Fruit fly (Drosophila melanogaster) whole organism, embryonic: ENCODE results near the gene CG15330.

Source experiments
- CG11247 ChIP-seq: fragments of 200-800 bp; sonication (Bioruptor generic); IDR thresholded peaks from 2 replicates; pipeline ENCODE4 v1.3.6; 2022; ENCODE audit warnings: missing biosample characterization, missing genetic modification characterization
- CG11560 ChIP-seq: fragments of 200-800 bp; sonication (Bioruptor generic); IDR thresholded peaks from 3 replicates; pipeline ENCODE4 v1.3.6; 2022; ENCODE audit warnings: missing biosample characterization, missing genetic modification characterization
- CG13296 ChIP-seq: fragments of 200-800 bp; sonication (Bioruptor generic); optimal IDR thresholded peaks from 3 replicates; lab custom pipeline; 2018; ENCODE audit warnings: missing biosample characterization, mild to moderate bottlenecking, missing genetic modification characterization
- CG13424 ChIP-seq: fragments of 200-800 bp; sonication (Bioruptor generic); optimal IDR thresholded peaks from 2 replicates; lab custom pipeline; 2019; ENCODE audit warnings: missing biosample characterization, mild to moderate bottlenecking, missing genetic modification characterization, moderate library complexity
- CG15601 ChIP-seq: fragments of 200-800 bp; sonication (Bioruptor generic); optimal IDR thresholded peaks from 3 replicates; lab custom pipeline; 2019; ENCODE audit warnings: missing biosample characterization, mild to moderate bottlenecking, missing genetic modification characterization, moderate library complexity
- CG1647 ChIP-seq: fragments of 200-800 bp; sonication (Bioruptor generic); optimal IDR thresholded peaks from 3 replicates; lab custom pipeline; 2016; ENCODE audit warnings: missing biosample characterization, missing genetic modification characterization
- CG16779 ChIP-seq: fragments of 200-800 bp; sonication (Bioruptor generic); IDR thresholded peaks from 2 replicates; pipeline ENCODE4 v1.3.6; 2022; ENCODE audit warnings: missing biosample characterization, missing genetic modification characterization
- CG17385 ChIP-seq: fragments of 200-800 bp; sonication (Bioruptor generic); optimal IDR thresholded peaks from 3 replicates; lab custom pipeline; 2018; ENCODE audit warnings: missing biosample characterization, mild to moderate bottlenecking, missing genetic modification characterization
- CG17912 ChIP-seq: fragments of 200-800 bp; sonication (Bioruptor generic); optimal IDR thresholded peaks from 2 replicates; lab custom pipeline; 2018; ENCODE audit warnings: missing biosample characterization, mild to moderate bottlenecking, missing genetic modification characterization
- CG2116 ChIP-seq: fragments of 200-800 bp; sonication (Bioruptor generic); optimal IDR thresholded peaks from 3 replicates; lab custom pipeline; 2018; ENCODE audit warnings: missing biosample characterization, mild to moderate bottlenecking, missing genetic modification characterization
- CG33213 ChIP-seq: fragments of 200-800 bp; sonication (Bioruptor generic); optimal IDR thresholded peaks from 3 replicates; lab custom pipeline; 2016; ENCODE audit warnings: missing biosample characterization, missing genetic modification characterization
- CG42726 ChIP-seq: fragments of 200-800 bp; sonication (Bioruptor generic); IDR thresholded peaks from 2 replicates; pipeline ENCODE4 v1.3.6; 2022; ENCODE audit warnings: missing biosample characterization, missing genetic modification characterization; ENCODE audit not compliant: partially characterized antibody
- CG4404 ChIP-seq: fragments of 200-800 bp; sonication (Bioruptor generic); IDR thresholded peaks from 2 replicates; pipeline ENCODE4 v1.3.6; 2022; ENCODE audit warnings: missing biosample characterization, missing genetic modification characterization
- CG4730 ChIP-seq: fragments of 200-800 bp; sonication (Bioruptor generic); IDR thresholded peaks from 2 replicates; pipeline ENCODE4 v1.3.6; 2022; ENCODE audit warnings: missing biosample characterization, missing genetic modification characterization
- CG4854 ChIP-seq: fragments of 200-800 bp; sonication (Bioruptor generic); optimal IDR thresholded peaks from 2 replicates; lab custom pipeline; 2016; ENCODE audit warnings: missing biosample characterization, missing genetic modification characterization, inconsistent platforms
- CG6254 ChIP-seq: fragments of 200-800 bp; sonication (Bioruptor generic); optimal IDR thresholded peaks from 3 replicates; lab custom pipeline; 2017; ENCODE audit warnings: mild to moderate bottlenecking, missing biosample characterization, missing genetic modification reagents, missing genetic modification characterization
- CG7745 ChIP-seq: fragments of 200-800 bp; sonication (Bioruptor generic); optimal IDR thresholded peaks from 2 replicates; lab custom pipeline; 2018; ENCODE audit warnings: missing biosample characterization, mild to moderate bottlenecking, missing genetic modification characterization, moderate library complexity
- CG8281 ChIP-seq: fragments of 200-800 bp; sonication (Bioruptor generic); optimal IDR thresholded peaks from 2 replicates; lab custom pipeline; 2018; ENCODE audit warnings: missing biosample characterization, mild to moderate bottlenecking, missing genetic modification characterization, moderate library complexity
- Dfd ChIP-seq, 2 experiments: fragments of >200 bp; optimal IDR thresholded peaks; 2 replicates each; lab custom pipeline; 2017; ENCODE audit warnings: missing biosample characterization in 2 of 2, missing genetic modification characterization in 2 of 2
- Dref ChIP-seq: fragments of 200-800 bp; sonication (Bioruptor generic); IDR thresholded peaks from 2 replicates; pipeline ENCODE4 v1.3.6; 2022; ENCODE audit warnings: missing biosample characterization, missing genetic modification characterization
- Ets97D ChIP-seq: fragments of 200-800 bp; sonication (Bioruptor generic); optimal IDR thresholded peaks from 3 replicates; lab custom pipeline; 2016; ENCODE audit warnings: missing biosample characterization, missing genetic modification characterization
- Gug ChIP-seq: fragments of 200-800 bp; sonication (Bioruptor generic); IDR thresholded peaks from 4 replicates; pipeline ENCODE4 v1.3.6; 2022; ENCODE audit warnings: missing biosample characterization, missing genetic modification characterization
- Lpt ChIP-seq: fragments of >200 bp; optimal IDR thresholded peaks from 2 replicates; lab custom pipeline; 2018; ENCODE audit warnings: missing biosample characterization, missing genetic modification characterization
- Med ChIP-seq: fragments of 200-800 bp; sonication (Bioruptor generic); peaks from one replicate; lab custom pipeline; 2016; ENCODE audit warnings: missing biosample characterization, missing genetic modification characterization, mild to moderate bottlenecking, inconsistent platforms, moderate library complexity
- Neu2 ChIP-seq: fragments of 200-800 bp; sonication (Bioruptor generic); optimal IDR thresholded peaks from 3 replicates; lab custom pipeline; 2016; ENCODE audit warnings: missing biosample characterization, missing genetic modification characterization, borderline replicate concordance
- Pdp1 ChIP-seq, 2 experiments: fragments of 200-800 bp; sonication (Bioruptor generic); optimal IDR thresholded peaks; 3 replicates each; lab custom pipeline; 2016; ENCODE audit warnings: missing biosample characterization in 2 of 2, missing genetic modification characterization in 2 of 2, mild to moderate bottlenecking in 1 of 2, moderate library complexity in 1 of 2
- Stat92E ChIP-seq, 3 experiments: fragments of >200 bp in 2 of 3; fragments of 200-800 bp in 1 of 3; sonication (Bioruptor generic) in 1 of 3; optimal IDR thresholded peaks; 2 replicates each; lab custom pipeline; 2017 to 2019; ENCODE audit warnings: missing biosample characterization in 3 of 3, missing genetic modification characterization in 3 of 3, mild to moderate bottlenecking in 1 of 3, moderate library complexity in 1 of 3
- ase ChIP-seq: fragments of 200-800 bp; sonication (Bioruptor generic); IDR thresholded peaks from 3 replicates; pipeline ENCODE4 v1.3.6; 2022; ENCODE audit warnings: missing biosample characterization, missing genetic modification characterization
- bsh ChIP-seq, 2 experiments: fragments of 200-800 bp; sonication (Bioruptor generic); optimal IDR thresholded peaks; 2 replicates each; lab custom pipeline; 2017 to 2018; ENCODE audit warnings: mild to moderate bottlenecking in 2 of 2, missing biosample characterization in 2 of 2, missing genetic modification characterization in 2 of 2, moderate library complexity in 1 of 2
- corto ChIP-seq: fragments of 200-800 bp; sonication (Bioruptor generic); optimal IDR thresholded peaks from 2 replicates; lab custom pipeline; 2016; ENCODE audit warnings: missing biosample characterization, mild to moderate bottlenecking, missing genetic modification characterization, moderate library complexity
- cwo ChIP-seq: fragments of 200-800 bp; sonication (Bioruptor generic); optimal IDR thresholded peaks from 3 replicates; lab custom pipeline; 2017; ENCODE audit warnings: missing biosample characterization, missing genetic modification characterization, mild to moderate bottlenecking, moderate library complexity, missing genetic modification reagents
- danr ChIP-seq: fragments of 200-800 bp; sonication (Bioruptor generic); IDR thresholded peaks from 2 replicates; pipeline ENCODE4 v1.3.6; 2022; ENCODE audit warnings: missing biosample characterization, missing genetic modification characterization
- dati ChIP-seq: fragments of 200-800 bp; sonication (Bioruptor generic); IDR thresholded peaks from 2 replicates; pipeline ENCODE4 v1.3.6; 2022; ENCODE audit warnings: missing biosample characterization, missing genetic modification characterization
- dmrt99B ChIP-seq: fragments of 200-800 bp; sonication (Bioruptor generic); optimal IDR thresholded peaks from 2 replicates; lab custom pipeline; 2018; ENCODE audit warnings: missing biosample characterization, mild to moderate bottlenecking, missing genetic modification characterization, moderate library complexity
- exex ChIP-seq: fragments of 200-800 bp; sonication (Bioruptor generic); optimal IDR thresholded peaks from 4 replicates; lab custom pipeline; 2018; ENCODE audit warnings: missing biosample characterization, mild to moderate bottlenecking, missing genetic modification characterization, moderate library complexity
- gce ChIP-seq: fragments of 200-800 bp; sonication (Bioruptor generic); IDR thresholded peaks from 3 replicates; pipeline ENCODE4 v1.3.6; 2022; ENCODE audit warnings: missing biosample characterization, missing genetic modification characterization
- gfzf ChIP-seq: fragments of 200-800 bp; sonication (Bioruptor generic); optimal IDR thresholded peaks from 2 replicates; lab custom pipeline; 2016; ENCODE audit warnings: missing biosample characterization, mild to moderate bottlenecking, missing genetic modification characterization, moderate library complexity
- kah ChIP-seq: fragments of 200-800 bp; sonication (Bioruptor generic); optimal IDR thresholded peaks from 2 replicates; lab custom pipeline; 2018; ENCODE audit warnings: missing biosample characterization, mild to moderate bottlenecking, missing genetic modification characterization
- odd ChIP-seq: fragments of 200-800 bp; sonication (Bioruptor generic); optimal IDR thresholded peaks from 2 replicates; lab custom pipeline; 2017; ENCODE audit warnings: missing biosample characterization, mild to moderate bottlenecking, missing genetic modification characterization
- org-1 ChIP-seq: fragments of 200-800 bp; sonication (Bioruptor generic); optimal IDR thresholded peaks from 2 replicates; lab custom pipeline; 2017; ENCODE audit warnings: missing biosample characterization, missing genetic modification characterization
- otp ChIP-seq: fragments of 200-800 bp; sonication (Bioruptor generic); IDR thresholded peaks from 3 replicates; pipeline ENCODE4, ENCODE4 v1.3.6; 2022; ENCODE audit warnings: missing biosample characterization, missing genetic modification characterization
- pfk ChIP-seq: fragments of 200-800 bp; sonication (Bioruptor generic); optimal IDR thresholded peaks from 2 replicates; lab custom pipeline; 2018; ENCODE audit warnings: missing biosample characterization, mild to moderate bottlenecking, missing genetic modification characterization, moderate library complexity
- ro ChIP-seq: fragments of 200-800 bp; sonication (Bioruptor generic); IDR thresholded peaks from 2 replicates; pipeline ENCODE4 v1.3.6; 2022; ENCODE audit warnings: missing biosample characterization, missing genetic modification characterization
- sens-2 ChIP-seq: fragments of 200-800 bp; sonication (Bioruptor generic); IDR thresholded peaks from 2 replicates; pipeline ENCODE4 v1.3.6; 2022; ENCODE audit warnings: missing biosample characterization, missing genetic modification characterization
- sqz ChIP-seq: fragments of 200-800 bp; sonication (Bioruptor generic); optimal IDR thresholded peaks from 3 replicates; lab custom pipeline; 2018; ENCODE audit warnings: missing biosample characterization, mild to moderate bottlenecking, missing genetic modification characterization
- sug ChIP-seq: fragments of 200-800 bp; optimal IDR thresholded peaks from 2 replicates; lab custom pipeline; 2019; ENCODE audit warnings: missing biosample characterization, mild to moderate bottlenecking, missing genetic modification characterization, moderate library complexity
- trh ChIP-seq: fragments of 200-800 bp; sonication (Bioruptor generic); optimal IDR thresholded peaks from 2 replicates; lab custom pipeline; 2016; ENCODE audit warnings: missing biosample characterization, missing genetic modification characterization
- zen2 ChIP-seq: fragments of 200-800 bp; sonication (Bioruptor generic); IDR thresholded peaks from 3 replicates; pipeline ENCODE4 v1.3.6; 2022; ENCODE audit warnings: missing biosample characterization, missing genetic modification characterization; ENCODE audit not compliant: partially characterized antibody
- zf30C ChIP-seq: fragments of 200-800 bp; sonication (Bioruptor generic); optimal IDR thresholded peaks from 3 replicates; lab custom pipeline; 2018; ENCODE audit warnings: missing biosample characterization, mild to moderate bottlenecking, missing genetic modification characterization

CG15330 gene

dm6 chrX:7965761-7966555, 10.1 kb downstream of the CG15330 start (continued):
- TF ChIP-seq ro (no peak), org-1 (GFP tag; lab: Kevin White, UChicago) (no peak), otp (GFP tag; lab: Robert Waterston, UW) (no peak), sqz (GFP tag; lab: Kevin White, UChicago) (peak; percentile 54), CG13296 (GFP tag; lab: Kevin White, UChicago) (no peak), CG7745 (tag; lab: Kevin White, UChicago) (no peak), CG15601 (tag; lab: Kevin White, UChicago) (no peak), Gug (GFP tag; lab: Robert Waterston, UW) (no peak), dmrt99B (tag; lab: Kevin White, UChicago) (no peak), dati (GFP tag; lab: Robert Waterston, UW) (no peak), Dref (no peak), CG4730 (GFP tag; lab: Robert Waterston, UW) (no peak), odd (GFP tag; lab: Kevin White, UChicago) (no peak), CG17385 (GFP tag; lab: Kevin White, UChicago) (no peak), CG17912 (GFP tag; lab: Kevin White, UChicago) (no peak), sug (tag; lab: Kevin White, UChicago) (peak; percentile 98), exex (tag; lab: Kevin White, UChicago) (peak; percentile 90), CG33213 (no peak), zen2 (GFP tag; lab: Robert Waterston, UW) (no peak), Neu2 (no peak), Dfd (GFP tag; optimal IDR thresholded peaks at IDR 0.05; lab: Kevin White, UChicago) (no peak), ase (GFP tag; lab: Robert Waterston, UW) (0 out of 3 replicates have a peak, but pooled peaks have one; percentile 22), CG42726 (GFP tag; lab: Robert Waterston, UW) (no peak), CG8281 (tag; lab: Kevin White, UChicago) (peak; percentile 30), Ets97D (GFP tag; lab: Kevin White, UChicago) (no peak), kah (GFP tag; lab: Kevin White, UChicago) (no peak), CG11247 (GFP tag; lab: Robert Waterston, UW) (no peak), trh (GFP tag; lab: Kevin White, UChicago) (no peak), pfk (GFP tag; lab: Kevin White, UChicago) (peak; percentile 3), bsh (GFP tag; optimal IDR thresholded peaks at IDR 0.05; lab: Kevin White, UChicago) (no peak), Lpt (GFP tag; lab: Kevin White, UChicago) (no peak), Pdp1 (GFP tag; optimal IDR thresholded peaks at IDR 0.05; lab: Kevin White, UChicago) (peak in 1 of 2 experiments; percentile 21), Med (no peak), CG2116 (GFP tag; lab: Kevin White, UChicago) (no peak), CG4854 (GFP tag; lab: Kevin White, UChicago) (no peak), CG6254 (no peak), CG13424 (no peak), gce (GFP tag; lab: Robert Waterston, UW) (no peak), cwo (GFP tag; lab: Kevin White, UChicago) (peak; percentile 99), sens-2 (no peak), CG11560 (tag; lab: Robert Waterston, UW) (no peak), CG1647 (GFP tag; lab: Kevin White, UChicago) (no peak), CG4404 (GFP tag; lab: Robert Waterston, UW) (no peak), Stat92E (GFP tag; optimal IDR thresholded peaks at IDR 0.05; lab: Kevin White, UChicago) (no peak), corto (GFP tag; lab: Kevin White, UChicago) (no peak), zf30C (no peak), gfzf (GFP tag; lab: Kevin White, UChicago) (no peak), danr (no peak), CG16779 (no peak)
